Worm (Caenorhabditis elegans) whole organism, mixed stage, embryonic: Measurements from ENCODE around the gene lact-7.

Experiments used
- M03D4.4 ChIP-seq: sonication (generic microtip); optimal IDR thresholded peaks from 2 replicates; lab custom pipeline; 2017; ENCODE audit warnings: mild to moderate bottlenecking, missing genetic modification characterization, missing compliant biosample characterization
- elt-3 ChIP-seq: fragments of 150-350 bp; optimal IDR thresholded peaks from 2 replicates; lab custom pipeline; 2014; ENCODE audit warnings: missing biosample characterization, missing genetic modification characterization
- hlh-1 ChIP-seq: fragments of 150-350 bp; optimal IDR thresholded peaks from 2 replicates; lab custom pipeline; 2014; ENCODE audit warnings: missing biosample characterization, missing genetic modification reagents, missing genetic modification characterization
- lin-13 ChIP-seq: fragments of 150-350 bp; optimal IDR thresholded peaks from 2 replicates; lab custom pipeline; 2014; ENCODE audit warnings: missing biosample characterization, missing genetic modification characterization
- nhr-237 ChIP-seq: fragments of 150-350 bp; optimal IDR thresholded peaks from 2 replicates; lab custom pipeline; 2014; ENCODE audit warnings: missing biosample characterization, missing genetic modification characterization
- nhr-28 ChIP-seq: fragments of 150-350 bp; optimal IDR thresholded peaks from 2 replicates; lab custom pipeline; 2014; ENCODE audit warnings: missing biosample characterization, missing genetic modification characterization
- snpc-4 ChIP-seq: fragments of 150-350 bp; optimal IDR thresholded peaks from 2 replicates; lab custom pipeline; 2014; ENCODE audit warnings: missing biosample characterization, missing genetic modification characterization
- sptf-1 ChIP-seq: sonication (generic microtip); optimal IDR thresholded peaks from 2 replicates; lab custom pipeline; 2017; ENCODE audit warnings: mild to moderate bottlenecking, missing genetic modification characterization, moderate library complexity, missing compliant biosample characterization
- unc-120 ChIP-seq: sonication (generic microtip); optimal IDR thresholded peaks from 2 replicates; lab custom pipeline; 2017; ENCODE audit warnings: missing genetic modification characterization, missing compliant biosample characterization; ENCODE audit not compliant: poor library complexity, severe bottlenecking
- unc-62 ChIP-seq: fragments of 150-350 bp; optimal IDR thresholded peaks from 2 replicates; lab custom pipeline; 2014; ENCODE audit warnings: missing biosample characterization, missing genetic modification reagents, missing genetic modification characterization
- ztf-11 ChIP-seq: fragments of 150-350 bp; optimal IDR thresholded peaks from 2 replicates; lab custom pipeline; 2014; ENCODE audit warnings: missing biosample characterization, missing genetic modification characterization

DNA sequence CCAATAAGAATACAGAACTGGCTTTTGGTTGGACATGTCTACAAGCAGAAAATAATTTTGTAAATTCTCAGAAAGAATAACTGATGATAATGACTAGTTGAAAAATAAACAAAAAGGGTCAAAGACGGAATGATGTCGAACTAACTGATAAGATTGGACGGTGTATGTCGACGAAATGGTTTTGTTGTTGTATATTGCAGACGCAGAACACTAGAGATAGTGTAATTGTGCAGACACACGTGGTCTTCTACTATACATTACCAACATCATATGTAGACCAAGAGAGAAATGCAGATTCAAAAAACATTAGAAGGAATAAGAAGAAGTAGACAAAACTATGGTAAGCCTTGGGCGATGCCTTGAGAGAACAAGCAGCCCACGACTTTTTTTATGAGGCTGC, 31.1 kb upstream of the lact-7 start, which contains the start of the genes gst-42 and D1053.2:
- TF ChIP-seq ztf-11 (tag; lab: Kevin White, UChicago) = no peak
- no peak for TF ChIP-seq sptf-1
- TF ChIP-seq nhr-28 (tag; lab: Kevin White, UChicago) = no peak
- TF ChIP-seq unc-120 (tag; lab: Kevin White, UChicago) = no peak
- no peak for TF ChIP-seq elt-3 (tag; lab: Kevin White, UChicago)
- TF ChIP-seq M03D4.4 (tag; lab: Kevin White, UChicago) = no peak
- TF ChIP-seq hlh-1 (tag; lab: Kevin White, UChicago) = no peak
- no peak for TF ChIP-seq snpc-4 (tag; lab: Kevin White, UChicago)
- no peak for TF ChIP-seq lin-13
- TF ChIP-seq nhr-237 (tag; lab: Kevin White, UChicago) = no peak
- TF ChIP-seq unc-62 (GFP tag; lab: Kevin White, UChicago) = no peak
